Fruit fly (Drosophila melanogaster): ENCODE data around the gene DIP-beta.
A peak's percentile ranks its signal among the peaks of the same experiment; 100 is the strongest.

DIP-beta gene

DNA sequence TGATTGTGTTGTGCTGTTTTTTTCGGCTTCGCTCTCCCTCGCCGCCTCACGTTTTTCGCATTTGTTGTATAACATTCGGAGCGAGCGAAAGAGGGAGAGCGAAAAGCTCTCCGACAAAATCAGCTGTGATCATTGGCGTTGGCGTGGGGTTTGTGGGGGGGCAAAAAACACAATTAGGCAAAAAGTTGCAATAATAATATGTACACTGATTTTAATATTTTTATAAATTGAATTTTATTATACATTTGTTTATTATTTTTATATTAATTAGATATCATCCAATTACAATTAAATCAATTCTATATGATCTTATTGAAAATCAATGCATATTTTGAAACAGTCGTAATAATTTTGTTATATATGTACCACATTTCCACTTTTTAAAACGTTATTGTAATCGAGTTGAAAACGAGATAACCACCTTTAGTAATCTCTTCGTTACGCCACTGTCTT is 81.9 kb downstream of the DIP-beta start (continued):
- TF ChIP-seq CG7368 (GFP tag; optimal IDR thresholded peaks at IDR 0.05): peak; percentile 46
- peak; percentile 78 for TF ChIP-seq vri (GFP tag; optimal IDR thresholded peaks at IDR 0.05)
- peak; percentile 28 for TF ChIP-seq CG6808 (GFP tag; optimal IDR thresholded peaks at IDR 0.05)
- peak; percentile 61 for TF ChIP-seq CG3032 (tag; optimal IDR thresholded peaks at IDR 0.05)
- TF ChIP-seq Eip75B (GFP tag; optimal IDR thresholded peaks at IDR 0.05): no peak
- TF ChIP-seq fkh (GFP tag; optimal IDR thresholded peaks at IDR 0.05): no peak
- no peak for TF ChIP-seq Gug (GFP tag; IDR thresholded peaks at IDR 0.05)
- TF ChIP-seq CG31627 (GFP tag; optimal IDR thresholded peaks at IDR 0.05): no peak
- peak; percentile 11 for TF ChIP-seq cyc (GFP tag; optimal IDR thresholded peaks at IDR 0.05)
- no peak for TF ChIP-seq Hr38 (GFP tag; optimal IDR thresholded peaks at IDR 0.05)
- peak; percentile 74 for TF ChIP-seq CG8119 (GFP tag; IDR thresholded peaks at IDR 0.05)
- TF ChIP-seq CG8632 (GFP tag; optimal IDR thresholded peaks at IDR 0.05): peak; percentile 74
- TF ChIP-seq CG15336 (GFP tag; IDR thresholded peaks at IDR 0.05): peak; percentile 76
- TF ChIP-seq CG6276 (GFP tag; optimal IDR thresholded peaks at IDR 0.05): peak; percentile 65
- TF ChIP-seq CG8319 (GFP tag; optimal IDR thresholded peaks at IDR 0.05): peak; percentile 36
- peak; percentile 35 for TF ChIP-seq dsx (GFP tag; optimal IDR thresholded peaks at IDR 0.05; ENCODE audit: poor library complexity, severe bottlenecking)
- peak; percentile 65 for TF ChIP-seq Lpt (GFP tag; optimal IDR thresholded peaks at IDR 0.05)
- peak; percentile 60 for TF ChIP-seq OdsH (GFP tag; optimal IDR thresholded peaks at IDR 0.05)
- TF ChIP-seq Ets96B (tag; optimal IDR thresholded peaks at IDR 0.05): peak; percentile 48
- TF ChIP-seq ss (GFP tag; optimal IDR thresholded peaks at IDR 0.05): peak in 1 of 2 experiments; percentile 36
- TF ChIP-seq acj6 (GFP tag; optimal IDR thresholded peaks at IDR 0.05): peak; percentile 58
- no peak for TF ChIP-seq Hr39 (GFP tag; optimal IDR thresholded peaks at IDR 0.05)
- TF ChIP-seq CG6792 (GFP tag; optimal IDR thresholded peaks at IDR 0.05): peak; percentile 54
- peak; percentile 15 for TF ChIP-seq CG16779 (tag; optimal IDR thresholded peaks at IDR 0.05)
- TF ChIP-seq Sox14 (GFP tag; optimal IDR thresholded peaks at IDR 0.05): no peak
- TF ChIP-seq CG3919 (GFP tag; optimal IDR thresholded peaks at IDR 0.05): peak; percentile 66
- peak; percentile 78 for TF ChIP-seq CG32006 (GFP tag; optimal IDR thresholded peaks at IDR 0.05)
- no peak for TF ChIP-seq CG1621 (tag; optimal IDR thresholded peaks at IDR 0.05)
- peak; percentile 38 for TF ChIP-seq lz (GFP tag; optimal IDR thresholded peaks at IDR 0.05)
- TF ChIP-seq achi (GFP tag; optimal IDR thresholded peaks at IDR 0.05): peak; percentile 73
- TF ChIP-seq salr (GFP tag; optimal IDR thresholded peaks at IDR 0.05): peak in 1 of 2 experiments; percentile 39
- peak; percentile 54 for TF ChIP-seq esn (GFP tag; optimal IDR thresholded peaks at IDR 0.05)
- peak; percentile 16 for TF ChIP-seq CG11762 (GFP tag; optimal IDR thresholded peaks at IDR 0.05; ENCODE audit: insufficient read depth)
- peak; percentile 37 for TF ChIP-seq Sox102F (GFP tag; optimal IDR thresholded peaks at IDR 0.05)
- TF ChIP-seq CG4318 (GFP tag; optimal IDR thresholded peaks at IDR 0.05): peak; percentile 60

DNA sequence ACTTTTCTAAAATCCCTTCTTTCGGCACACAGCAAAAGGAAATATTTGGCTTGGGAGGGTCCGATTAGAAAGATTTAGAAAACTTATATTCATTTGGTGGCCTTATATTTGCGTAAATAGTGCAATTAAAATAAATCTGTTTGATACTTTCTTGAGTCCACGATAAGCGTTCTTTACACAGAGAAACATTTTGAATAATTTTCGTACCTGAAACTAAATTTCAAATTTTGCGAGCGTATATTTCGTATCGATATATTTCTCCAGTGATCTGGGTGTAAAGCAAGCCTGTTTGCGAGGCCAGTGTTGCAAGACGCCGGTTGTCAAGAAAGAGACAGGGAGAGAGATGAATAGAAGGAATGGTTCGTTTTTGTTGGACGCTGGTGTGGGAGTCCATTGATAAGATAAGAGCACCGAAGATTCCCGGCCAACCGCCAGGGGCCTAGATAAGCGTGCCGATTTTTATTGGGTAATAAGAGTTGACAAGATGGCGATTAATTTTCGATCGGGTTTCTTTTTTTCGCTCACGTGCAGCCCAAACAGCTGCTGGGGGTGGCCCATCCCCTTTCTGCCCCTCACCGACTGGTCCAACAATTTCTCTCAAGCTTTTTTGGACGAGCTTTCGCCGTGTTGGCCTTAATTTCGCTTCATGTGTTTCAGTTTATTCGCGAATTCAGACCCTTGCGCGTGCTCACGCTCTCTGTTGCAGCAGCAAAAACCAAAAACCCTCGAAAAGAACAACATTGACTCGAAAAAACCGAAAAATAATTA is 83.7 kb downstream of the DIP-beta start, which contains the start of gene slgA:
TSS of gene slgA (plus strand) at position 344 of the 768 bp plus-strand sequence.
- TF ChIP-seq lz (GFP tag; optimal IDR thresholded peaks at IDR 0.05) (peak; percentile 31), CG8632 (GFP tag; optimal IDR thresholded peaks at IDR 0.05) (no peak), Hr4 (GFP tag; optimal IDR thresholded peaks at IDR 0.05) (no peak), CG6276 (GFP tag; optimal IDR thresholded peaks at IDR 0.05) (no peak), Sox102F (GFP tag; optimal IDR thresholded peaks at IDR 0.05) (no peak), vri (GFP tag; optimal IDR thresholded peaks at IDR 0.05) (no peak), fkh (GFP tag; optimal IDR thresholded peaks at IDR 0.05) (no peak), CG32006 (GFP tag; optimal IDR thresholded peaks at IDR 0.05) (no peak), CG11762 (GFP tag; optimal IDR thresholded peaks at IDR 0.05; ENCODE audit: insufficient read depth) (no peak), CG1621 (tag; optimal IDR thresholded peaks at IDR 0.05) (no peak), CG7368 (GFP tag; optimal IDR thresholded peaks at IDR 0.05) (peak; percentile 33), CG10669 (GFP tag; optimal IDR thresholded peaks at IDR 0.05) (peak; percentile 4), Eip75B (GFP tag; optimal IDR thresholded peaks at IDR 0.05) (peak; percentile 9), CG16779 (tag; optimal IDR thresholded peaks at IDR 0.05) (no peak), dsx (GFP tag; optimal IDR thresholded peaks at IDR 0.05; ENCODE audit: poor library complexity, severe bottlenecking) (no peak), CG8119 (GFP tag; IDR thresholded peaks at IDR 0.05) (no peak), CG6808 (GFP tag; optimal IDR thresholded peaks at IDR 0.05) (no peak), Lpt (GFP tag; optimal IDR thresholded peaks at IDR 0.05) (no peak), CG3032 (tag; optimal IDR thresholded peaks at IDR 0.05) (no peak), Hr38 (GFP tag; optimal IDR thresholded peaks at IDR 0.05) (no peak), Eip93F (GFP tag; optimal IDR thresholded peaks at IDR 0.05) (no peak), CG4318 (GFP tag; optimal IDR thresholded peaks at IDR 0.05) (no peak), Eip78C (GFP tag) (peak; percentile 1), achi (GFP tag; optimal IDR thresholded peaks at IDR 0.05) (no peak), fd85E (GFP tag; optimal IDR thresholded peaks at IDR 0.05) (no peak), svp (GFP tag) (no peak), CG6854 (GFP tag; optimal IDR thresholded peaks at IDR 0.05) (peak; percentile 23), CG34406 (GFP tag; optimal IDR thresholded peaks at IDR 0.05) (no peak), Ets21C (GFP tag; optimal IDR thresholded peaks at IDR 0.05) (no peak), ss (GFP tag; optimal IDR thresholded peaks at IDR 0.05) (no peak), cyc (GFP tag; optimal IDR thresholded peaks at IDR 0.05) (peak; percentile 43), Hr39 (GFP tag; optimal IDR thresholded peaks at IDR 0.05) (peak; percentile 36), topi (GFP tag; optimal IDR thresholded peaks at IDR 0.05) (peak; percentile 39), esn (GFP tag; optimal IDR thresholded peaks at IDR 0.05) (peak; percentile 14)

All from whole organism, prepupa.